Worm (Caenorhabditis elegans) whole organism, L1 larva: ENCODE data around the gene act-2.

ENCODE experiments used
- C16A3.4 ChIP-seq: fragments of 150-350 bp; optimal IDR thresholded peaks from 2 replicates; lab custom pipeline; 2014; ENCODE audit warnings: missing biosample characterization, missing genetic modification characterization
- F16B12.6 ChIP-seq: fragments of 150-350 bp; optimal IDR thresholded peaks from 2 replicates; lab custom pipeline; 2014; ENCODE audit warnings: missing biosample characterization, missing genetic modification characterization
- ama-1 ChIP-seq: fragments of 150-350 bp; optimal IDR thresholded peaks from 2 replicates; lab custom pipeline; 2014
- ceh-82 ChIP-seq, 3 experiments: fragments of 150-350 bp in 1 of 3; sonication (generic microtip) in 2 of 3; optimal IDR thresholded peaks; 2 replicates each; lab custom pipeline; 2014 to 2017; ENCODE audit warnings: missing biosample characterization in 3 of 3, missing genetic modification characterization in 3 of 3
- ceh-88 ChIP-seq: fragments of 200-800 bp; sonication (Bioruptor generic); IDR thresholded peaks from 2 replicates; pipeline ENCODE4 v1.3.6; 2022; ENCODE audit warnings: missing genetic modification characterization, missing compliant biosample characterization
- ceh-90 ChIP-seq: sonication (generic microtip); optimal IDR thresholded peaks from 2 replicates; lab custom pipeline; 2016; ENCODE audit warnings: missing genetic modification characterization, missing compliant biosample characterization
- ces-1 ChIP-seq: fragments of 150-350 bp; optimal IDR thresholded peaks from 2 replicates; lab custom pipeline; 2014; ENCODE audit warnings: missing biosample characterization, missing genetic modification reagents, missing genetic modification characterization
- dpl-1 ChIP-seq, 3 experiments: fragments of 150-350 bp in 2 of 3; sonication (generic microtip) in 1 of 3; optimal IDR thresholded peaks; 2 replicates each; lab custom pipeline; 2014 to 2017; ENCODE audit warnings: missing biosample characterization in 3 of 3, missing genetic modification characterization in 3 of 3, missing genetic modification reagents in 3 of 3
- efl-1 ChIP-seq, 4 experiments: fragments of 150-350 bp; optimal IDR thresholded peaks in 3 of 4; peaks in 1 of 4; 1 replicate in 1 of 4; 2 replicates in 3 of 4; lab custom pipeline; 2014; ENCODE audit warnings: missing biosample characterization in 2 of 4, missing genetic modification characterization in 2 of 4, missing genetic modification reagents in 2 of 4
- efl-3 ChIP-seq: fragments of 200-800 bp; sonication (Bioruptor generic); optimal IDR thresholded peaks from 2 replicates; lab custom pipeline; 2018; ENCODE audit warnings: mild to moderate bottlenecking, missing genetic modification characterization, missing compliant biosample characterization
- elt-2 ChIP-seq: sonication (generic microtip); optimal IDR thresholded peaks from 2 replicates; lab custom pipeline; 2016; ENCODE audit warnings: missing genetic modification characterization, mild to moderate bottlenecking, inconsistent platforms, missing compliant biosample characterization, missing genetic modification reagents
- ets-5 ChIP-seq: fragments of 200-800 bp; sonication (Bioruptor generic); IDR thresholded peaks from 2 replicates; pipeline ENCODE4 v1.3.6; 2022; ENCODE audit warnings: missing genetic modification characterization, missing compliant biosample characterization
- fkh-8 ChIP-seq: sonication (generic microtip); optimal IDR thresholded peaks from 2 replicates; lab custom pipeline; 2016; ENCODE audit warnings: mild to moderate bottlenecking, missing genetic modification characterization, missing compliant biosample characterization
- fos-1 ChIP-seq: fragments of 150-350 bp; optimal IDR thresholded peaks from 2 replicates; lab custom pipeline; 2014; ENCODE audit warnings: missing biosample characterization, missing genetic modification characterization
- grh-1 ChIP-seq: fragments of 200-800 bp; sonication (Bioruptor generic); IDR thresholded peaks from 2 replicates; pipeline ENCODE4 v1.3.6; 2022; ENCODE audit warnings: missing genetic modification reagents, missing genetic modification characterization, missing compliant biosample characterization
- hlh-17 ChIP-seq: fragments of 200-800 bp; sonication (Bioruptor generic); optimal IDR thresholded peaks from 2 replicates; lab custom pipeline; 2018; ENCODE audit warnings: missing genetic modification characterization, mild to moderate bottlenecking, missing compliant biosample characterization, moderate library complexity, borderline replicate concordance
- hpl-2 ChIP-seq: fragments of 150-350 bp; optimal IDR thresholded peaks from 2 replicates; lab custom pipeline; 2014; ENCODE audit warnings: missing biosample characterization, missing genetic modification reagents, missing genetic modification characterization
- isw-1 ChIP-seq: fragments of 200-800 bp; sonication (Bioruptor generic); IDR thresholded peaks from 2 replicates; pipeline ENCODE4 v1.3.6; 2022; ENCODE audit warnings: missing genetic modification characterization, missing compliant biosample characterization
- jun-1 ChIP-seq: fragments of 150-350 bp; optimal IDR thresholded peaks from 2 replicates; lab custom pipeline; 2014; ENCODE audit warnings: missing biosample characterization, missing genetic modification reagents, missing genetic modification characterization
- lin-14 ChIP-seq: fragments of 200-800 bp; sonication (Bioruptor generic); optimal IDR thresholded peaks from 2 replicates; lab custom pipeline; 2018; ENCODE audit warnings: mild to moderate bottlenecking, missing genetic modification characterization, moderate library complexity, missing compliant biosample characterization
- lin-35 ChIP-seq, 2 experiments: fragments of 150-350 bp; optimal IDR thresholded peaks; 2 replicates each; lab custom pipeline; 2014; ENCODE audit warnings: missing biosample characterization in 2 of 2, missing genetic modification characterization in 2 of 2, missing genetic modification reagents in 2 of 2
- lin-39 ChIP-seq: fragments of 150-350 bp; optimal IDR thresholded peaks from 2 replicates; lab custom pipeline; 2014; ENCODE audit warnings: missing biosample characterization, missing genetic modification reagents, missing genetic modification characterization
- lsy-2 ChIP-seq, 2 experiments: fragments of 150-350 bp; optimal IDR thresholded peaks; 2 replicates each; lab custom pipeline; 2014; ENCODE audit warnings: missing biosample characterization in 2 of 2, missing genetic modification characterization in 2 of 2
- mab-9 ChIP-seq: fragments of 200-800 bp; sonication (Bioruptor generic); IDR thresholded peaks from 2 replicates; pipeline ENCODE4 v1.3.6; 2022; ENCODE audit warnings: missing genetic modification reagents, missing genetic modification characterization, missing compliant biosample characterization
- mdl-1 ChIP-seq, 2 experiments: fragments of 150-350 bp; optimal IDR thresholded peaks; 2 replicates each; lab custom pipeline; 2014 to 2017; ENCODE audit warnings: missing biosample characterization in 2 of 2, missing genetic modification characterization in 2 of 2, inconsistent platforms in 1 of 2
- nhr-19 ChIP-seq: fragments of 200-800 bp; sonication (Bioruptor generic); conservative IDR thresholded peaks from 2 replicates; pipeline ENCODE4 v1.3.6; 2022; ENCODE audit warnings: missing genetic modification characterization, missing compliant biosample characterization
- nhr-20 ChIP-seq: sonication (generic microtip); optimal IDR thresholded peaks from 2 replicates; lab custom pipeline; 2016; ENCODE audit warnings: mild to moderate bottlenecking, missing genetic modification characterization, missing compliant biosample characterization
- nhr-28 ChIP-seq: fragments of 150-350 bp; optimal IDR thresholded peaks from 2 replicates; lab custom pipeline; 2014; ENCODE audit warnings: missing biosample characterization, missing genetic modification characterization
- nhr-47 ChIP-seq: sonication (generic microtip); optimal IDR thresholded peaks from 2 replicates; lab custom pipeline; 2016; ENCODE audit warnings: mild to moderate bottlenecking, missing genetic modification characterization, moderate library complexity, missing compliant biosample characterization
- nhr-71 ChIP-seq: sonication (generic microtip); optimal IDR thresholded peaks from 2 replicates; lab custom pipeline; 2016; ENCODE audit warnings: mild to moderate bottlenecking, missing genetic modification characterization, moderate library complexity, missing compliant biosample characterization
- nhr-76 ChIP-seq: sonication (generic microtip); optimal IDR thresholded peaks from 2 replicates; lab custom pipeline; 2017; ENCODE audit warnings: missing biosample characterization, missing genetic modification characterization
- nhr-77 ChIP-seq: fragments of 150-350 bp; optimal IDR thresholded peaks from 2 replicates; lab custom pipeline; 2014; ENCODE audit warnings: missing biosample characterization, missing genetic modification characterization
- nhr-84 ChIP-seq: sonication (generic microtip); optimal IDR thresholded peaks from 2 replicates; lab custom pipeline; 2017; ENCODE audit warnings: missing biosample characterization, missing genetic modification characterization
- nhr-85 ChIP-seq: sonication (generic microtip); peaks from one replicate; lab custom pipeline; 2016; ENCODE audit warnings: missing genetic modification characterization, inconsistent platforms, missing compliant biosample characterization
- nhr-90 ChIP-seq: sonication (generic microtip); optimal IDR thresholded peaks from 2 replicates; lab custom pipeline; 2016; ENCODE audit warnings: mild to moderate bottlenecking, missing genetic modification characterization, missing compliant biosample characterization; ENCODE audit not compliant: poor library complexity
- pag-3 ChIP-seq: sonication (generic microtip); optimal IDR thresholded peaks from 2 replicates; lab custom pipeline; 2017; ENCODE audit warnings: missing genetic modification characterization, mild to moderate bottlenecking, missing compliant biosample characterization, antibody characterized with exemption, borderline replicate concordance; ENCODE audit not compliant: insufficient read depth
- rnt-1 ChIP-seq: sonication (generic microtip); optimal IDR thresholded peaks from 2 replicates; lab custom pipeline; 2016; ENCODE audit warnings: mild to moderate bottlenecking, missing genetic modification characterization, moderate library complexity, missing compliant biosample characterization
- skn-1 ChIP-seq: fragments of 150-350 bp; optimal IDR thresholded peaks from 2 replicates; lab custom pipeline; 2014; ENCODE audit warnings: missing biosample characterization, missing genetic modification characterization
- sox-4 ChIP-seq: sonication (generic microtip); optimal IDR thresholded peaks from 2 replicates; lab custom pipeline; 2016; ENCODE audit warnings: missing genetic modification characterization, missing compliant biosample characterization
- unc-130 ChIP-seq: fragments of 150-350 bp; optimal IDR thresholded peaks from 2 replicates; lab custom pipeline; 2017; ENCODE audit warnings: missing biosample characterization, missing genetic modification characterization, inconsistent platforms
- unc-30 ChIP-seq: sonication (generic microtip); optimal IDR thresholded peaks from 2 replicates; lab custom pipeline; 2017; ENCODE audit warnings: missing biosample characterization, missing genetic modification characterization
- unc-62 ChIP-seq: fragments of 150-350 bp; optimal IDR thresholded peaks from 2 replicates; lab custom pipeline; 2014; ENCODE audit warnings: missing biosample characterization, missing genetic modification reagents, missing genetic modification characterization
- vab-15 ChIP-seq: sonication (generic microtip); optimal IDR thresholded peaks from 2 replicates; lab custom pipeline; 2017; ENCODE audit warnings: missing genotype, mild to moderate bottlenecking, missing genetic modification characterization, missing compliant biosample characterization
- ztf-11 ChIP-seq, 2 experiments: sonication (generic microtip); optimal IDR thresholded peaks; 2 replicates each; lab custom pipeline; 2016 to 2017; ENCODE audit warnings: missing genetic modification characterization in 2 of 2, missing biosample characterization in 1 of 2, missing compliant biosample characterization in 1 of 2

Gene act-2

DNA sequence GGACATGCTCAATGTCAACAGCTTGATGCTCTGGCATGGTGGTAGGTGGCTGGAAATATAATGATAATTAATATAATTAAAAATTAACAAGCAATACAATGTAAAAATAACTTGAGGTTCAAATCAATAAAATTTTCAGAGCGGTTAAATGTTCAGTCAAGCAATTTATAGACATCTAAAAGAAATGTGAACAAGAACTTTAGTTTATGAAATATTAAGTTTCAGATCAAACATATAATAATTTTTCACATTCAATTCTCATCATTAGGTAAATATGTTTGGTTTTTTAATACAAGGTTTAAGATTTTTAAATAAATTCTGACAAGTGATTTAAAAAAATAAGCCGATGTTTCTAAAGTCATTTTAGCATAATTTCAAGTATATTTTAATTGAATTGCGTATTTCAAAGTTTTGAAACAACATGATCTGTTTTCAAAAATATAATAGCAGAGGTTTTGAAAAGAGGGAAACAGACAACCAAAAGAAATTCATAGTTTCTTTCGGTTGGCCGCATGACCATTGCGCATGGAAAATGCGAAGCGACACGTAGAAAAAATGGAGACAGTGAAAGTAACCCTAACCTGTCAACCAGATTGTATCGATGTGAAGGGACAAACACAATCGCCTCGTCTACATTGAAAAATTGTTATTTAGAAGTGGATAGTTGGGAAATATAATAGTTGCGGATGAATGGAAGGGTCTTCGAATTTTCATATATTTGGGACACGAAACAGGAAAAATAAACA, 17.5 kb downstream of the act-2 start, which contains the start of gene T04C12.11 (continued):
- TF ChIP-seq mab-9: no peak
- no peak for TF ChIP-seq efl-3
- TF ChIP-seq C16A3.4 (tag; lab: Kevin White, UChicago): peak; percentile 8
- peak in 1 of 2 experiments; percentile 30 for TF ChIP-seq lsy-2 (tag; optimal IDR thresholded peaks at IDR 0.05; lab: Kevin White, UChicago)
- no peak for TF ChIP-seq ets-5 (GFP tag; lab: Robert Waterston, UW)
- no peak for TF ChIP-seq jun-1
- TF ChIP-seq ceh-82 (tag; optimal IDR thresholded peaks at IDR 0.05; lab: Kevin White, UChicago): no peak
- TF ChIP-seq nhr-85 (tag; lab: Kevin White, UChicago): peak; percentile 85
- TF ChIP-seq nhr-77 (tag; lab: Kevin White, UChicago): no peak
- TF ChIP-seq unc-30: no peak
- no peak for TF ChIP-seq rnt-1
- TF ChIP-seq nhr-28 (tag; lab: Kevin White, UChicago): no peak
- no peak for TF ChIP-seq lin-39 (tag; lab: Kevin White, UChicago)
- TF ChIP-seq lin-14 (GFP tag; lab: Kevin White, UChicago): peak; percentile 72
- TF ChIP-seq dpl-1 (GFP tag; optimal IDR thresholded peaks at IDR 0.05; lab: Kevin White, UChicago): no peak
- TF ChIP-seq nhr-20 (tag; lab: Kevin White, UChicago): peak; percentile 66
- no peak for TF ChIP-seq fos-1 (tag; lab: Kevin White, UChicago)
- peak in 1 of 2 experiments; percentile 19 for TF ChIP-seq lin-35 (GFP tag; optimal IDR thresholded peaks at IDR 0.05; lab: Kevin White, UChicago)
- TF ChIP-seq mdl-1 (tag; optimal IDR thresholded peaks at IDR 0.05; lab: Kevin White, UChicago): peak in 1 of 2 experiments; percentile 43
- TF ChIP-seq elt-2: no peak
- TF ChIP-seq isw-1: no peak
- TF ChIP-seq unc-130 (tag; lab: Kevin White, UChicago): no peak
- no peak for TF ChIP-seq grh-1 (GFP tag; lab: Robert Waterston, UW)
- TF ChIP-seq vab-15 (tag; lab: Kevin White, UChicago): no peak
- TF ChIP-seq skn-1: peak; percentile 10
- no peak for TF ChIP-seq hpl-2 (GFP tag; lab: Kevin White, UChicago)
- TF ChIP-seq F16B12.6 (tag; lab: Kevin White, UChicago): no peak

DNA sequence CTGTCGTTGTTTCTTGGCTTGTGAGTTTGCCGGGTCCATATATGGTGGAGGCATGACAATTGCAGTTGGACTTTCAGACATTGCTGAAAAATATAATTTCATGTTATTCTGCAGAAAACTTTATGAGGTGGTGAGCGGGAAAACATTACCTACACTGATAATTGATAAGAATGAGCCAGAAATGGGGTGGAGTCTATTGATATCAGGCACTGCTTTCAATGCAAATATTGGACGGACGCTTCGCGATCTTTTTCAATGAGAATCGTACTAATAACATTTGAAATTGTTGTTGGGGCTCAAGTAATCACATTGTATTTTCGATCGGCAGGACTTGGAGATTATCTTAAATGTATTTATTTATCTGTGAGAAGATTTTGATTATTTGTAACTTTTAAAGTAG, 18.8 kb downstream of the act-2 start, which contains the start of gene T04C12.1:
TSS of gene T04C12.1 (minus strand) at position 90 of the 400 bp plus-strand sequence.
- TF ChIP-seq elt-2 (peak; percentile 4), ama-1 (lab: Kevin White, UChicago) (peak; percentile 61), nhr-19 (GFP tag; lab: Robert Waterston, UW) (0 out of 2 replicates have a peak, but pooled peaks have one; percentile 13), nhr-71 (tag; lab: Kevin White, UChicago) (peak; percentile 19), nhr-85 (tag; lab: Kevin White, UChicago) (peak; percentile 13), nhr-90 (tag; lab: Kevin White, UChicago) (peak; percentile 13), ztf-11 (tag; optimal IDR thresholded peaks at IDR 0.05; lab: Kevin White, UChicago) (no peak), ceh-88 (GFP tag; lab: Robert Waterston, UW) (no peak), hlh-17 (no peak)

DNA sequence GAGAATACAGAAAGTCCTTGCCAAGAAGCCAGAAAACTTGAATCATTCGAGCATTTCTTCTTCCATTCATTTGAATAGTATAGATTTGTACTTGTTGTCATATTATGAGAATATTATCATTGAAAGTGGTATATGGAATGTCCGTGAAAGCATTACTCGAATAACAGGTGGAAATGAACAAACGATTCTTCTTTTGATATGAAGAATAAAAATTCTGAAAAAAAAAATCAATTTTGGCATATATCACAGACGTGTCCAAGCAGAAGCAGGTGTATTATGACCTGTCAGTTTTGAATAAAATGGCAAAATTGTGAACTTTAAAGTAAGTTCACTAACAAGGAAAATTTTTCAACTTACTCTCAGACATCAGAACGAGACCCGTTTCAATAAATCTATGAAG, 20.9 kb downstream of the act-2 start, which contains the start of gene srh-75:
TSS of gene srh-75 (minus strand) at position 101 of the 400 bp plus-strand sequence.
- TF ChIP-seq elt-2 (no peak), pag-3 (tag; lab: Kevin White, UChicago) (no peak), unc-62 (no peak), ets-5 (GFP tag; lab: Robert Waterston, UW) (no peak), sox-4 (no peak), fkh-8 (tag; lab: Kevin White, UChicago) (no peak), nhr-47 (tag; lab: Kevin White, UChicago) (no peak), efl-1 (optimal IDR thresholded peaks at IDR 0.05; lab: Kevin White, UChicago) (no peak), efl-1 (GFP tag; optimal IDR thresholded peaks at IDR 0.05 in 1 of 2; lab: Kevin White, UChicago) (no peak), ceh-90 (tag; lab: Kevin White, UChicago) (no peak), ces-1 (GFP tag; lab: Kevin White, UChicago) (no peak), mdl-1 (tag; optimal IDR thresholded peaks at IDR 0.05; lab: Kevin White, UChicago) (no peak), nhr-84 (no peak), nhr-76 (tag; lab: Kevin White, UChicago) (no peak)
